Worm (Caenorhabditis elegans) whole organism, L4 larva: ENCODE results near the gene fzr-1.

Experiments used
- pha-4 ChIP-seq, 2 experiments: fragments of 150-350 bp in 1 of 2; fragments of 200-800 bp in 1 of 2; sonication (Bioruptor generic) in 1 of 2; IDR thresholded peaks in 1 of 2; optimal IDR thresholded peaks in 1 of 2; 2 replicates each; pipeline versions ENCODE4 v1.3.6 to Lab custom; 2014 to 2022; ENCODE audit warnings: missing genetic modification characterization in 2 of 2, missing genetic modification reagents in 2 of 2, missing biosample characterization in 1 of 2, missing compliant biosample characterization in 1 of 2
- snpc-4 ChIP-seq: fragments of 150-350 bp; optimal IDR thresholded peaks from 2 replicates; lab custom pipeline; 2014; ENCODE audit warnings: missing biosample characterization, missing genetic modification characterization

- no peak; the same call in none of the 2 replicates for TF ChIP-seq pha-4 (GFP tag; IDR thresholded peaks at IDR 0.05; lab: Robert Waterston, UW)
- peak; percentile 37 for TF ChIP-seq pha-4 (tag; optimal IDR thresholded peaks at IDR 0.05; lab: Kevin White, UChicago)
- TF ChIP-seq snpc-4 (tag; lab: Kevin White, UChicago), result no peak
Measured at ce11 chrII:9621121-9621520, 23.1 kb downstream of the fzr-1 start.
